Fruit fly (Drosophila melanogaster) whole organism, pupa: ENCODE measurements around the gene Mettl5.

Source experiments
- CG10348 ChIP-seq: fragments of 200-800 bp; sonication (Bioruptor generic); IDR thresholded peaks from 2 replicates; pipeline ENCODE4 v1.3.6; 2022; ENCODE audit warnings: missing biosample characterization, missing genetic modification characterization
- CG13204 ChIP-seq: fragments of 200-800 bp; sonication (Bioruptor generic); optimal IDR thresholded peaks from 2 replicates; lab custom pipeline; 2018; ENCODE audit warnings: missing biosample characterization, mild to moderate bottlenecking, missing genetic modification characterization, moderate library complexity
- CG9948 ChIP-seq: fragments of 200-800 bp; sonication (Bioruptor generic); optimal IDR thresholded peaks from 2 replicates; lab custom pipeline; 2018; ENCODE audit warnings: missing biosample characterization, mild to moderate bottlenecking, missing genetic modification characterization, moderate library complexity

dm6 chr3L:19265761-19266160 lies 2.2 kb downstream of the Mettl5 start, which contains the start of gene CG45081:
- TF ChIP-seq CG13204 (GFP tag; lab: Kevin White, UChicago): no peak
- no peak for TF ChIP-seq CG9948 (tag; lab: Kevin White, UChicago)
- TF ChIP-seq CG10348: no peak
